Worm (Caenorhabditis elegans): ENCODE data around the gene col-177.

col-177 gene

DNA sequence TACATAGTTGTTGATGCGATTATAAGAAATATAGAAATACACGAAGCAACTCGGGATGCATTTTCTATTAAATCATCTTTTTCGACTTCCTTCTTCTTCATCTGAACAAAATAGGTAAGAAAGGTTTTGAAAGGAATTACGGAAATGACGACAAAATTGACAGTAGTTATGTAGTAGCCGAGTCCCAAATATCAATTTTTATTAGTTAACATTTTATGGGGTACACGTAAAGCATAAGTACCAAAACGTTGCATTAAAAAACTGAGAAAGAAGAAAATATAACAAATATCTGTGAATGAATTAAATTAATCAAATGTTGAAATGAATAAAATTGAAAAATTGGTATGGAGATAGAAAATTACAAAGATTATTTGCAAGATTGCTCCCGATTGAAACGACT lies at the start of gene col-177:
TSS of gene col-177 (minus strand) at position 101 of the 400 bp plus-strand sequence.
- no peak for TF ChIP-seq Y75B8A.6 (GFP tag; IDR thresholded peaks at IDR 0.05)
- TF ChIP-seq nhr-48 (tag; optimal IDR thresholded peaks at IDR 0.05) = no peak
- TF ChIP-seq daf-19 (GFP tag; conservative IDR thresholded peaks at IDR 0.05) = no peak
- TF ChIP-seq lim-7 (GFP tag; IDR thresholded peaks at IDR 0.05) = no peak
- TF ChIP-seq dve-1 (tag; optimal IDR thresholded peaks at IDR 0.05; ENCODE audit: insufficient read depth) = no peak
- TF ChIP-seq nhr-28 (tag; optimal IDR thresholded peaks at IDR 0.05) = no peak
- no peak for TF ChIP-seq zfp-2 (tag; optimal IDR thresholded peaks at IDR 0.05)
- TF ChIP-seq jun-1 (tag; optimal IDR thresholded peaks at IDR 0.05) = no peak
- TF ChIP-seq daf-8 (GFP tag; IDR thresholded peaks at IDR 0.05) = no peak
- TF ChIP-seq ceh-82 (tag; optimal IDR thresholded peaks at IDR 0.05) = no peak
- no peak for TF ChIP-seq lin-38 (GFP tag; IDR thresholded peaks at IDR 0.05)
- TF ChIP-seq Y105C5A.15 (GFP tag; IDR thresholded peaks at IDR 0.05) = no peak
- TF ChIP-seq spr-3 (GFP tag; optimal IDR thresholded peaks at IDR 0.05) = no peak
- TF ChIP-seq nhr-6 (tag; optimal IDR thresholded peaks at IDR 0.05) = no peak
- no peak for TF ChIP-seq nhr-42 (GFP tag; IDR thresholded peaks at IDR 0.05)

DNA sequence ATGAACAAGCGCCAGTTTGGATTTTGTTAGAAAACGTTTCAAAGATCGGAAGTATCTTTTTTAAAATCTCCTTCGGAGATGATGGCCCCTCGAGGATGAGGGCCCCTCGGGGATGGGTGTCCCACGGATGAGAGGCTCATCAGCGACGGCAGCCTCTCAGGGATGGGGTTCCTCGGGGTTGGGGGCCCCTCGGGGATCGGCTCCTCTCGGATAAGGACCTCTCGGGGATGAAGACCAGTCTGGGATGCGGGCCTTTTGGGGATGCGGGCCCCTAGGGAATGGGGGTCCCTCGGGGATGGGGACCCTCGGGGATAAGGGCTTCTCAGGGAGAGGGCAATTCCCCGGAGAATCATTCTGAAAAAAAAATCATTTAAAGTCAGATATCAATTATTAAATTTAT lies 48.7 kb upstream of the col-177 start:
- no peak for TF ChIP-seq mdt-29 (GFP tag; IDR thresholded peaks at IDR 0.05)
- no peak for TF ChIP-seq pqm-1 (tag; optimal IDR thresholded peaks at IDR 0.05)
- peak; percentile 57 for TF ChIP-seq aha-1 (tag)
- no peak for TF ChIP-seq ztf-7 (tag; optimal IDR thresholded peaks at IDR 0.05)
- TF ChIP-seq set-16 (GFP tag; IDR thresholded peaks at IDR 0.05) = peak; percentile 98
- TF ChIP-seq lin-38 (GFP tag; IDR thresholded peaks at IDR 0.05) = no peak
- TF ChIP-seq D1046.2 (GFP tag; IDR thresholded peaks at IDR 0.05) = 0 out of 2 replicates have a peak, but pooled peaks have one; percentile 12
- TF ChIP-seq ceh-32 (tag; optimal IDR thresholded peaks at IDR 0.05; ENCODE audit: poor library complexity) = no peak
- TF ChIP-seq tag-97 (GFP tag; IDR thresholded peaks at IDR 0.05) = peak; percentile 61; the same call in 1 of the 2 replicates
- TF ChIP-seq daf-19 (GFP tag; conservative IDR thresholded peaks at IDR 0.05) = no peak
- TF ChIP-seq lin-1 (GFP tag; IDR thresholded peaks at IDR 0.05) = no peak
- no peak for TF ChIP-seq lir-3 (tag; optimal IDR thresholded peaks at IDR 0.05)
- TF ChIP-seq Y75B8A.6 (GFP tag; IDR thresholded peaks at IDR 0.05) = no peak

DNA sequence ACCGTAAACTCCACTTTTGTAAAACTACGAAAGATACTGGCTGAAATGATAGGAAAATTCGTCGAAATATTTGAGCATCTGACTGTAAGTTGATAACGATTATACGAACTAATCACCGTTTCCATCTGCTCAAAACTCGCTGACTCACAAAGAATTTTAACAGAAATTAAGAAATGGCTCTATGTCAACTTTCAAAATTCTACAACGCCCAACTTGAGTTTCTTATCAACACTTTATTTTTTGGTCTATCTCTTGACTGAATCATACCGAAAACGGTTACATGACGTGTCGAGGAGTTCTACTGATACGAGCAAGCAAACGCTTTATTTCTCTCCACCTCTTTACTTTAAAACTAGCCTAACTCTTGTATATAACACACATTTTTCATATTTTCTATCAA lies 45.5 kb upstream of the col-177 start, which contains the start of gene clc-1:
TSS of gene clc-1 (plus strand) at position 264 of the 400 bp plus-strand sequence.
- TF ChIP-seq unc-62 (GFP tag; optimal IDR thresholded peaks at IDR 0.05 in 1 of 2) (no peak), unc-62 (tag; optimal IDR thresholded peaks at IDR 0.05) (no peak), dve-1 (tag; optimal IDR thresholded peaks at IDR 0.05; ENCODE audit: insufficient read depth) (peak; percentile 79), nhr-10 (tag; optimal IDR thresholded peaks at IDR 0.05) (no peak), hmg-1.1 (GFP tag; IDR thresholded peaks at IDR 0.05) (no peak), T20F7.1 (GFP tag; optimal IDR thresholded peaks at IDR 0.05) (peak; percentile 29), mep-1 (tag; optimal IDR thresholded peaks at IDR 0.05) (peak; percentile 12), vab-7 (GFP tag; IDR thresholded peaks at IDR 0.05) (no peak), nhr-6 (tag; optimal IDR thresholded peaks at IDR 0.05) (no peak), ztf-7 (tag; optimal IDR thresholded peaks at IDR 0.05) (no peak), hlh-30 (tag; optimal IDR thresholded peaks at IDR 0.05; ENCODE audit: insufficient read depth) (peak; percentile 1), php-3 (GFP tag; IDR thresholded peaks at IDR 0.05) (peak; percentile 57), zfp-3 (GFP tag; conservative IDR thresholded peaks at IDR 0.05) (no peak), ceh-20 (GFP tag; IDR thresholded peaks at IDR 0.05) (peak; percentile 21; the same call in 1 of the 2 replicates), attf-4 (tag; optimal IDR thresholded peaks at IDR 0.05) (no peak), pqm-1 (tag; optimal IDR thresholded peaks at IDR 0.05) (peak; percentile 97), nhr-77 (tag; optimal IDR thresholded peaks at IDR 0.05) (peak; percentile 46), aly-2 (tag; optimal IDR thresholded peaks at IDR 0.05) (no peak), hlh-11 (tag; optimal IDR thresholded peaks at IDR 0.05) (peak; percentile 85), D1046.2 (GFP tag; IDR thresholded peaks at IDR 0.05) (no peak), spr-1 (tag; optimal IDR thresholded peaks at IDR 0.05) (no peak), ceh-32 (tag; optimal IDR thresholded peaks at IDR 0.05; ENCODE audit: poor library complexity) (no peak), daf-16 (GFP tag; optimal IDR thresholded peaks at IDR 0.05) (peak in 1 of 2 experiments; percentile 37), daf-16 (tag; optimal IDR thresholded peaks at IDR 0.05) (peak; percentile 87), ceh-82 (tag; optimal IDR thresholded peaks at IDR 0.05) (no peak), madf-9 (GFP tag; conservative IDR thresholded peaks at IDR 0.05) (no peak), hif-1 (tag; optimal IDR thresholded peaks at IDR 0.05) (peak in 1 of 2 experiments; percentile 40), daf-19 (GFP tag; conservative IDR thresholded peaks at IDR 0.05) (no peak), lin-39 (tag; optimal IDR thresholded peaks at IDR 0.05) (no peak), zag-1 (tag; optimal IDR thresholded peaks at IDR 0.05) (no peak), tra-1 (GFP tag; IDR thresholded peaks at IDR 0.05) (peak; percentile 73; the same call in 1 of the 2 replicates), lin-1 (GFP tag; IDR thresholded peaks at IDR 0.05) (peak; percentile 51; the same call in 1 of the 2 replicates)

All from whole organism, L4 larva.